Worm (Caenorhabditis elegans): ENCODE measurements around the gene col-94.

- TF ChIP-seq him-1 (tag; optimal IDR thresholded peaks at IDR 0.05) (no peak), W03F9.2 (tag; optimal IDR thresholded peaks at IDR 0.05) (no peak), dao-5 (tag; optimal IDR thresholded peaks at IDR 0.05) (no peak)
Measured at ce11 chrIII:10962910-10963309, 24.8 kb downstream of the col-94 start.
